Fruit fly (Drosophila melanogaster): Measurements from ENCODE around the gene CG33099.

CG33099 gene

DNA sequence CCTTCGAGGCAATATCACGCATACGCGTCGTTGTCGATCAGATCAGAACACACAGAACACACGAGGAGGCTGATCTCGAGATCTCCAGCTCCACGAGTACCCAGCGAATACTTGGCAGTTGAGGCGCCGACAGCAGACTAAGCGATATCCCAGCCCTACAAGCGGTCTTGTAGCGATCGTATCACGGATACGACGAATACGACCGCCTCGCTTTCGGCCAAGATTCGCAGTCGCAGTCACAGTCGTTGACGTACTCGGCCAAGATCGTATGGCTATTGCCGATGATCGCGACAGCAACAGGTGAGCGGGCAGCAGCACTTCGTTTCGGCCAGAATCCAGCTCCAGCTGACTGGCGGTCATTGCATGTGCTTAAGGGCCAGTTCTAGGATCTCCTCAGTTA is 9.4 kb upstream of the CG33099 start, which contains the start of gene CG5326 (continued):
- TF ChIP-seq so (GFP tag; IDR thresholded peaks at IDR 0.05) = peak; percentile 24; the same call in 1 of the 3 replicates
- 0 out of 3 replicates have a peak, but pooled peaks have one; percentile 24 for TF ChIP-seq CG6175 (GFP tag; IDR thresholded peaks at IDR 0.05)
- no peak for TF ChIP-seq Camta (GFP tag; optimal IDR thresholded peaks at IDR 0.05)
- TF ChIP-seq Pdp1 (GFP tag; optimal IDR thresholded peaks at IDR 0.05) = no peak
- TF ChIP-seq CG10543 (GFP tag; optimal IDR thresholded peaks at IDR 0.05) = peak; percentile 24
- TF ChIP-seq pan (optimal IDR thresholded peaks at IDR 0.05) = no peak
- no peak for TF ChIP-seq pan (GFP tag; optimal IDR thresholded peaks at IDR 0.05 in 1 of 2, IDR thresholded peaks at IDR 0.05 in 1 of 2)
- TF ChIP-seq CG4854 (GFP tag; optimal IDR thresholded peaks at IDR 0.05) = no peak
- TF ChIP-seq Bteb2 (GFP tag; optimal IDR thresholded peaks at IDR 0.05) = no peak
- TF ChIP-seq CG15011 (GFP tag; optimal IDR thresholded peaks at IDR 0.05) = no peak
- peak; percentile 36 for TF ChIP-seq CG12769 (tag; optimal IDR thresholded peaks at IDR 0.05)

dm6 chr3R:22538877-22539276 is 8.5 kb upstream of the CG33099 start:
- 0 out of 2 replicates have a peak, but pooled peaks have one; percentile 13 for TF ChIP-seq CG32532 (GFP tag; IDR thresholded peaks at IDR 0.05)
- TF ChIP-seq pan (optimal IDR thresholded peaks at IDR 0.05) = no peak
- peak in 1 of 2 experiments; percentile 21 for TF ChIP-seq pan (GFP tag; optimal IDR thresholded peaks at IDR 0.05 in 1 of 2, IDR thresholded peaks at IDR 0.05 in 1 of 2)
- no peak for TF ChIP-seq tio (GFP tag; optimal IDR thresholded peaks at IDR 0.05)
- peak in 1 of 2 experiments; percentile 50 for TF ChIP-seq Hr51 (GFP tag; optimal IDR thresholded peaks at IDR 0.05)
- peak; percentile 6 for TF ChIP-seq CG2712 (tag; optimal IDR thresholded peaks at IDR 0.05)
- no peak for TF ChIP-seq Meics (GFP tag; optimal IDR thresholded peaks at IDR 0.05)
- no peak for TF ChIP-seq CG17612 (GFP tag; IDR thresholded peaks at IDR 0.05)
- peak; percentile 37 for TF ChIP-seq Med (GFP tag)
- TF ChIP-seq ewg (GFP tag; optimal IDR thresholded peaks at IDR 0.05) = no peak
- TF ChIP-seq CG17359 (tag; optimal IDR thresholded peaks at IDR 0.05) = peak; percentile 13
- TF ChIP-seq sens-2 (GFP tag; IDR thresholded peaks at IDR 0.05) = no peak
- peak; percentile 29; the same call in 1 of the 2 replicates for TF ChIP-seq CG10366 (GFP tag; IDR thresholded peaks at IDR 0.05)
- TF ChIP-seq Ets65A (GFP tag) = peak; percentile 57
- peak; percentile 38 for TF ChIP-seq CG11504 (tag; optimal IDR thresholded peaks at IDR 0.05)
- no peak for TF ChIP-seq CG2129 (GFP tag; IDR thresholded peaks at IDR 0.05; ENCODE audit: partially characterized antibody)
- no peak for TF ChIP-seq lab (GFP tag; optimal IDR thresholded peaks at IDR 0.05)
- no peak for TF ChIP-seq hbn (GFP tag; IDR thresholded peaks at IDR 0.05; ENCODE audit: partially characterized antibody)
- no peak for TF ChIP-seq Dip2 (GFP tag; IDR thresholded peaks at IDR 0.05)
- TF ChIP-seq Sox102F (GFP tag; optimal IDR thresholded peaks at IDR 0.05) = peak; percentile 52
- no peak for TF ChIP-seq salm (tag; optimal IDR thresholded peaks at IDR 0.05)
- TF ChIP-seq Awh (GFP tag; IDR thresholded peaks at IDR 0.05) = no peak
- TF ChIP-seq YL-1 (GFP tag; optimal IDR thresholded peaks at IDR 0.05) = no peak
- 0 out of 3 replicates have a peak, but pooled peaks have one; percentile 17 for TF ChIP-seq row (GFP tag; IDR thresholded peaks at IDR 0.05)
- TF ChIP-seq sens (GFP tag) = peak; percentile 60
- TF ChIP-seq dmrt99B (tag; optimal IDR thresholded peaks at IDR 0.05) = peak; percentile 48
- 0 out of 2 replicates have a peak, but pooled peaks have one; percentile 20 for TF ChIP-seq CG14441 (GFP tag; IDR thresholded peaks at IDR 0.05)
- no peak for TF ChIP-seq az2 (GFP tag; optimal IDR thresholded peaks at IDR 0.05)
- TF ChIP-seq CG18599 (GFP tag; optimal IDR thresholded peaks at IDR 0.05) = no peak
- no peak for TF ChIP-seq Sox100B (GFP tag; optimal IDR thresholded peaks at IDR 0.05)
- peak; percentile 36 for TF ChIP-seq gem (tag; optimal IDR thresholded peaks at IDR 0.05)
- no peak for TF ChIP-seq da (GFP tag; optimal IDR thresholded peaks at IDR 0.05)

All from whole organism, embryonic.